Worm (Caenorhabditis elegans): ENCODE data around the gene kreg-1.

The kreg-1 gene

ce11 chrX:8745524-8745923 is 36.0 kb downstream of the kreg-1 start:
- no peak for TF ChIP-seq lin-39 (tag; optimal IDR thresholded peaks at IDR 0.05)
- no peak for TF ChIP-seq nhr-237 (tag; optimal IDR thresholded peaks at IDR 0.05)
- no peak for TF ChIP-seq unc-62 (GFP tag; optimal IDR thresholded peaks at IDR 0.05)
- TF ChIP-seq ceh-16 (tag; optimal IDR thresholded peaks at IDR 0.05): no peak
- no peak for TF ChIP-seq R02D3.7 (tag; optimal IDR thresholded peaks at IDR 0.05)
- TF ChIP-seq nhr-11 (tag; optimal IDR thresholded peaks at IDR 0.05): no peak

DNA sequence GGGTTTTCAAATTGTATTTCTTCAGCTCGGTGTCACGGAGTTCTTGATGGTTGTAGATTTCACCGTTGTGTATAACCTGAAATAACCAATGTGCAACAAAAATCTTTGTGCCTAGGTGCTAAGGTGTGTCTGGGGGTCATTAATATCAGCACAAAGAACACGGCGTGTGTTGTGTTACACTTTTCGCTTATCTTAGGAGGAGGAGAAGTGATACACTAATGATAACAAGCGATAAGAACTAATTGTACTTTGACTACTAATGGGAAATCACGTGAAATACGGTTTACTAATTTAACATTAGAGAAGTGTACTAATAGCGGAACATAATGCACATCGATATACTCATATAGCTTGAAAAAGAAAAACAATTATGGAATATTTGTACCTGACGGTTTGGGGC is 40.6 kb downstream of the kreg-1 start:
- TF ChIP-seq elt-2 (tag; optimal IDR thresholded peaks at IDR 0.05): peak; percentile 94
- TF ChIP-seq nhr-67 (tag; optimal IDR thresholded peaks at IDR 0.05): no peak
- TF ChIP-seq pqm-1 (tag; optimal IDR thresholded peaks at IDR 0.05): peak; percentile 97
- peak; percentile 48 for TF ChIP-seq lin-39 (tag; optimal IDR thresholded peaks at IDR 0.05)
- TF ChIP-seq elt-3 (tag; optimal IDR thresholded peaks at IDR 0.05): peak; percentile 9 to 97 (median 97)
- peak; percentile 48 for TF ChIP-seq nhr-23 (tag; optimal IDR thresholded peaks at IDR 0.05)
- TF ChIP-seq ceh-16 (tag; optimal IDR thresholded peaks at IDR 0.05): no peak
- peak; percentile 52 for TF ChIP-seq nhr-25 (tag; optimal IDR thresholded peaks at IDR 0.05)
- TF ChIP-seq nhr-43 (tag; optimal IDR thresholded peaks at IDR 0.05; ENCODE audit: poor library complexity, severe bottlenecking): peak; percentile 42
- TF ChIP-seq R02D3.7 (tag; optimal IDR thresholded peaks at IDR 0.05): no peak
- peak; percentile 74 for TF ChIP-seq pha-4 (tag; optimal IDR thresholded peaks at IDR 0.05)
- peak; percentile 74 for TF ChIP-seq jun-1 (tag; optimal IDR thresholded peaks at IDR 0.05)

DNA sequence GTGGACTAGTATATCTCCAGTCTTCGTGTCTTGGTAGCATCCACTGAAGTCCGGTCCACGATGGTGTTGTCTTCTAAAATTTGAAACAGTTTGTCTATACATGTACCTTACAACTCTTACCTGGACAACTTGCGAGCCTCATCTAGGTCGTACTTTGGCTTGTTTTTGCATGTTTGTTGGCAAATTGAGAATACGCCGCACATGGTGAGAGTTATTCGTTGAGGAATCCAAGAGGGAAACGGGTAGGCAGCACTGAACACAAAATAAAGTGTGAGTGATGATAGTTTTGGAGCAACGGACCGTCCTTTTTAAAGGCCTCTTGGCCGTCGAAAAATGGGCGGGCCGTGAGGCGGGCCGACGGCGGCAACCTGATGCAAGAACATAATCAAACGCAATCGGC is 41.1 kb downstream of the kreg-1 start, which contains the start of gene asns-2:
asns-2 (minus strand) TSS at position 282 of the 400 bp plus-strand sequence.
- TF ChIP-seq ama-1 (optimal IDR thresholded peaks at IDR 0.05) (peak; percentile 68), lsy-12 (tag; optimal IDR thresholded peaks at IDR 0.05) (no peak), sea-2 (GFP tag; optimal IDR thresholded peaks at IDR 0.05) (no peak)

ce11 chrX:8752546-8752945 is 43.0 kb downstream of the kreg-1 start:
- TF ChIP-seq lin-15B (tag; optimal IDR thresholded peaks at IDR 0.05) (no peak), R02D3.7 (tag; optimal IDR thresholded peaks at IDR 0.05) (no peak), jun-1 (tag; optimal IDR thresholded peaks at IDR 0.05) (no peak), egl-5 (tag; optimal IDR thresholded peaks at IDR 0.05) (no peak), pqm-1 (tag; optimal IDR thresholded peaks at IDR 0.05) (peak; percentile 29), nhr-12 (tag; optimal IDR thresholded peaks at IDR 0.05) (no peak), nhr-25 (tag; optimal IDR thresholded peaks at IDR 0.05) (peak; percentile 52), nhr-67 (tag; optimal IDR thresholded peaks at IDR 0.05) (no peak), sea-2 (GFP tag; optimal IDR thresholded peaks at IDR 0.05) (no peak), nhr-23 (tag; optimal IDR thresholded peaks at IDR 0.05) (peak; percentile 68), elt-3 (tag; optimal IDR thresholded peaks at IDR 0.05) (peak in 1 of 3 experiments; percentile 12), elt-1 (tag; optimal IDR thresholded peaks at IDR 0.05) (no peak), unc-62 (GFP tag; optimal IDR thresholded peaks at IDR 0.05) (no peak), fkh-10 (GFP tag; optimal IDR thresholded peaks at IDR 0.05) (no peak), ama-1 (optimal IDR thresholded peaks at IDR 0.05) (no peak), ceh-28 (tag; optimal IDR thresholded peaks at IDR 0.05) (no peak), elt-2 (tag; optimal IDR thresholded peaks at IDR 0.05) (no peak), zag-1 (tag; optimal IDR thresholded peaks at IDR 0.05) (no peak), ztf-4 (tag; optimal IDR thresholded peaks at IDR 0.05) (no peak), unc-39 (tag; optimal IDR thresholded peaks at IDR 0.05) (no peak), lsy-12 (tag; optimal IDR thresholded peaks at IDR 0.05) (no peak), tbx-2 (tag; optimal IDR thresholded peaks at IDR 0.05) (no peak), eor-1 (tag; optimal IDR thresholded peaks at IDR 0.05) (no peak), snpc-4 (tag; optimal IDR thresholded peaks at IDR 0.05) (no peak), daf-12 (tag; optimal IDR thresholded peaks at IDR 0.05) (no peak), nhr-43 (tag; optimal IDR thresholded peaks at IDR 0.05; ENCODE audit: poor library complexity, severe bottlenecking) (peak; percentile 81), ceh-9 (tag; optimal IDR thresholded peaks at IDR 0.05) (no peak), ZK546.5 (tag; optimal IDR thresholded peaks at IDR 0.05) (no peak), hmg-11 (tag; optimal IDR thresholded peaks at IDR 0.05) (no peak), fos-1 (tag; optimal IDR thresholded peaks at IDR 0.05) (no peak), nhr-77 (tag; optimal IDR thresholded peaks at IDR 0.05) (no peak), nhr-76 (tag; optimal IDR thresholded peaks at IDR 0.05) (no peak), nfya-1 (tag; optimal IDR thresholded peaks at IDR 0.05; ENCODE audit: insufficient read depth) (no peak), aly-2 (tag; optimal IDR thresholded peaks at IDR 0.05) (no peak), nhr-237 (tag; optimal IDR thresholded peaks at IDR 0.05) (no peak), egl-27 (tag; optimal IDR thresholded peaks at IDR 0.05) (no peak), nhr-11 (tag; optimal IDR thresholded peaks at IDR 0.05) (no peak), pha-4 (tag; optimal IDR thresholded peaks at IDR 0.05) (no peak), ceh-82 (tag; optimal IDR thresholded peaks at IDR 0.05) (no peak), mdl-1 (tag; optimal IDR thresholded peaks at IDR 0.05) (peak; percentile 44), ztf-11 (tag; optimal IDR thresholded peaks at IDR 0.05) (no peak), skn-1 (tag; optimal IDR thresholded peaks at IDR 0.05) (no peak)

Measured in whole organism, L3 larva.